Fruit fly (Drosophila melanogaster) S2 (cell line): Measurements from ENCODE around the gene CG5556.

Experiments used
- CG8478 ChIP-seq: fragments of >200 bp; optimal IDR thresholded peaks from 2 replicates; lab custom pipeline; 2018
- CTCF ChIP-seq, 2 experiments: fragments of >200 bp; optimal IDR thresholded peaks; 2 replicates each; lab custom pipeline; 2018

DNA sequence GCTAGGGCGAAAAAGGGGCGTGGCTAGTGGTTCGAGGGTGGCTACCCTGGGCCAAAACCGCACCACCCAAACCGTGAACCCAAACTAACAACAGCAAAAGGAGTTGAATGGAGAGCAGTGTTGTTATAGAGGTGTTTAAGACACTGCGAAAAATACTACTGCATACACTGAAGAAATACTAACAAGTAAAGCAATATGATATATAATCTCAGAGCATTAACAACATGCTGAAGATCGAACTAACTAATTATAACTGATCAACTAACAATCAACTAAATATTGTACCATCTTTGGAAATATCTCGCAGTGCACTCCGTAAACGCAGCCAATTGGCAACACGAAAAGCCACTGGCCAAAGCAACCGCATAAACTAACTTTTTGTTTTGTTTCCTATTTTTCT lies 40.9 kb upstream of the CG5556 start:
- TF ChIP-seq CG8478 (lab: Kevin White, UChicago), result no peak
- no peak for TF ChIP-seq CTCF (optimal IDR thresholded peaks at IDR 0.05; lab: Kevin White, UChicago)
